Worm (Caenorhabditis elegans) whole organism, L2 larva: ENCODE results near the gene Y49F6A.11.

Experiments used
- C34F6.9 ChIP-seq: fragments of 150-350 bp; optimal IDR thresholded peaks from 2 replicates; lab custom pipeline; 2014; ENCODE audit warnings: missing biosample characterization, missing genetic modification characterization
- F13H6.1 ChIP-seq: sonication (generic microtip); optimal IDR thresholded peaks from 2 replicates; lab custom pipeline; 2016; ENCODE audit warnings: missing genetic modification characterization, missing compliant biosample characterization
- R02D3.7 ChIP-seq: fragments of 150-350 bp; optimal IDR thresholded peaks from 2 replicates; lab custom pipeline; 2014; ENCODE audit warnings: missing biosample characterization, missing genetic modification characterization
- ZK546.5 ChIP-seq: sonication (generic microtip); optimal IDR thresholded peaks from 2 replicates; lab custom pipeline; 2017; ENCODE audit warnings: missing biosample characterization, missing genetic modification characterization
- ama-1 ChIP-seq: fragments of 150-350 bp; optimal IDR thresholded peaks from 2 replicates; lab custom pipeline; 2018; ENCODE audit warnings: inconsistent platforms
- blmp-1 ChIP-seq: sonication (generic microtip); optimal IDR thresholded peaks from 2 replicates; lab custom pipeline; 2017; ENCODE audit warnings: missing genetic modification characterization, mild to moderate bottlenecking, missing compliant biosample characterization, antibody characterized with exemption, moderate library complexity; ENCODE audit not compliant: insufficient read depth
- crh-2 ChIP-seq: sonication (generic microtip); optimal IDR thresholded peaks from 2 replicates; lab custom pipeline; 2017; ENCODE audit warnings: missing biosample characterization, missing genetic modification characterization
- dmd-4 ChIP-seq: sonication (generic microtip); optimal IDR thresholded peaks from 2 replicates; lab custom pipeline; 2017; ENCODE audit warnings: missing biosample characterization, missing genetic modification characterization
- elt-1 ChIP-seq: fragments of 150-350 bp; optimal IDR thresholded peaks from 2 replicates; lab custom pipeline; 2014; ENCODE audit warnings: missing biosample characterization, missing genetic modification characterization
- elt-3 ChIP-seq: sonication (generic microtip); optimal IDR thresholded peaks from 2 replicates; lab custom pipeline; 2017; ENCODE audit warnings: missing biosample characterization, missing genetic modification characterization
- fos-1 ChIP-seq: fragments of 150-350 bp; optimal IDR thresholded peaks from 2 replicates; lab custom pipeline; 2014; ENCODE audit warnings: missing biosample characterization, missing genetic modification characterization
- gmeb-1 ChIP-seq: fragments of 150-350 bp; optimal IDR thresholded peaks from 2 replicates; lab custom pipeline; 2014; ENCODE audit warnings: missing biosample characterization, missing genetic modification characterization
- lin-11 ChIP-seq: fragments of 150-350 bp; sonication (generic microtip); optimal IDR thresholded peaks from 2 replicates; lab custom pipeline; 2014; ENCODE audit warnings: missing biosample characterization, missing genetic modification characterization, inconsistent platforms, mixed read lengths
- lin-39 ChIP-seq: fragments of 150-350 bp; optimal IDR thresholded peaks from 2 replicates; lab custom pipeline; 2014; ENCODE audit warnings: missing biosample characterization, missing genetic modification reagents, missing genetic modification characterization
- lsy-2 ChIP-seq, 2 experiments: fragments of 150-350 bp in 1 of 2; sonication (generic microtip) in 1 of 2; optimal IDR thresholded peaks; 2 replicates each; lab custom pipeline; 2014 to 2017; ENCODE audit warnings: missing biosample characterization in 2 of 2, missing genetic modification characterization in 2 of 2
- mab-5 ChIP-seq: fragments of 150-350 bp; optimal IDR thresholded peaks from 2 replicates; lab custom pipeline; 2014; ENCODE audit warnings: missing biosample characterization, missing genetic modification characterization
- mbf-1 ChIP-seq: sonication (generic microtip); optimal IDR thresholded peaks from 2 replicates; lab custom pipeline; 2017; ENCODE audit warnings: missing biosample characterization, missing genetic modification characterization
- mdl-1 ChIP-seq, 2 experiments: fragments of 150-350 bp in 1 of 2; sonication (generic microtip) in 1 of 2; optimal IDR thresholded peaks; 2 replicates each; lab custom pipeline; 2017; ENCODE audit warnings: missing biosample characterization in 2 of 2, missing genetic modification characterization in 2 of 2
- nhr-10 ChIP-seq: sonication (generic microtip); optimal IDR thresholded peaks from 2 replicates; lab custom pipeline; 2017; ENCODE audit warnings: missing biosample characterization, missing genetic modification characterization
- nhr-11 ChIP-seq: fragments of 150-350 bp; optimal IDR thresholded peaks from 2 replicates; lab custom pipeline; 2014; ENCODE audit warnings: missing biosample characterization, missing genetic modification characterization
- nhr-12 ChIP-seq: fragments of 150-350 bp; optimal IDR thresholded peaks from 2 replicates; lab custom pipeline; 2014; ENCODE audit warnings: missing biosample characterization, missing genetic modification characterization
- nhr-129 ChIP-seq: fragments of 150-350 bp; optimal IDR thresholded peaks from 2 replicates; lab custom pipeline; 2014; ENCODE audit warnings: missing biosample characterization, missing genetic modification characterization
- nhr-21 ChIP-seq: fragments of 150-350 bp; optimal IDR thresholded peaks from 2 replicates; lab custom pipeline; 2014; ENCODE audit warnings: missing biosample characterization, missing genetic modification characterization
- nhr-23 ChIP-seq: fragments of 150-350 bp; optimal IDR thresholded peaks from 2 replicates; lab custom pipeline; 2014; ENCODE audit warnings: missing biosample characterization, missing genetic modification reagents, missing genetic modification characterization
- nhr-237 ChIP-seq: fragments of 150-350 bp; optimal IDR thresholded peaks from 2 replicates; lab custom pipeline; 2014; ENCODE audit warnings: missing biosample characterization, missing genetic modification characterization
- nhr-25 ChIP-seq: fragments of 150-350 bp; sonication (generic microtip); optimal IDR thresholded peaks from 3 replicates; lab custom pipeline; 2014; ENCODE audit warnings: missing biosample characterization, missing genetic modification characterization
- nhr-77 ChIP-seq: fragments of 150-350 bp; optimal IDR thresholded peaks from 2 replicates; lab custom pipeline; 2014; ENCODE audit warnings: missing biosample characterization, missing genetic modification characterization
- skn-1 ChIP-seq: sonication (generic microtip); optimal IDR thresholded peaks from 2 replicates; lab custom pipeline; 2017; ENCODE audit warnings: missing biosample characterization, missing genetic modification characterization
- sma-3 ChIP-seq: sonication (generic microtip); optimal IDR thresholded peaks from 2 replicates; lab custom pipeline; 2016; ENCODE audit warnings: missing genetic modification reagents, missing genetic modification characterization, missing compliant biosample characterization
- sma-9 ChIP-seq, 2 experiments: fragments of 150-350 bp in 1 of 2; sonication (generic microtip) in 1 of 2; optimal IDR thresholded peaks; 2 replicates each; lab custom pipeline; 2014 to 2016; ENCODE audit warnings: missing genetic modification characterization in 2 of 2, mild to moderate bottlenecking in 1 of 2, missing biosample characterization in 1 of 2, missing compliant biosample characterization in 1 of 2, missing genetic modification reagents in 1 of 2, moderate library complexity in 1 of 2
- snpc-4 ChIP-seq: fragments of 150-350 bp; optimal IDR thresholded peaks from 2 replicates; lab custom pipeline; 2014; ENCODE audit warnings: missing biosample characterization, missing genetic modification characterization
- unc-39 ChIP-seq: fragments of 150-350 bp; optimal IDR thresholded peaks from 2 replicates; lab custom pipeline; 2014; ENCODE audit warnings: missing biosample characterization, missing genetic modification characterization
- unc-55 ChIP-seq: fragments of 150-350 bp; sonication (generic microtip); optimal IDR thresholded peaks from 3 replicates; lab custom pipeline; 2014; ENCODE audit warnings: missing biosample characterization, missing genetic modification reagents, missing genetic modification characterization
- unc-62 ChIP-seq: fragments of 150-350 bp; optimal IDR thresholded peaks from 2 replicates; lab custom pipeline; 2014; ENCODE audit warnings: missing biosample characterization, missing genetic modification reagents, missing genetic modification characterization
- ztf-1 ChIP-seq: fragments of 200-800 bp; sonication (Bioruptor generic); conservative IDR thresholded peaks from 2 replicates; pipeline ENCODE4 v1.3.6; 2022; ENCODE audit warnings: missing genetic modification characterization, missing compliant biosample characterization
- ztf-11 ChIP-seq: sonication (generic microtip); optimal IDR thresholded peaks from 2 replicates; lab custom pipeline; 2017; ENCODE audit warnings: missing biosample characterization, missing genetic modification characterization
- ztf-4 ChIP-seq: fragments of 150-350 bp; optimal IDR thresholded peaks from 2 replicates; lab custom pipeline; 2014; ENCODE audit warnings: missing biosample characterization, missing genetic modification characterization

The Y49F6A.11 gene

ce11 chrII:3616615-3617014 lies 18.0 kb upstream of the Y49F6A.11 start:
- TF ChIP-seq ztf-11 (tag; lab: Kevin White, UChicago) (no peak), unc-62 (GFP tag; lab: Kevin White, UChicago) (no peak), ztf-1 (GFP tag; lab: Robert Waterston, UW) (no peak), blmp-1 (tag; lab: Kevin White, UChicago) (no peak), fos-1 (tag; lab: Kevin White, UChicago) (no peak), nhr-12 (tag; lab: Kevin White, UChicago) (no peak), sma-9 (GFP tag; optimal IDR thresholded peaks at IDR 0.05; lab: Kevin White, UChicago) (no peak), sma-9 (tag; optimal IDR thresholded peaks at IDR 0.05; lab: Kevin White, UChicago) (no peak), nhr-11 (tag; lab: Kevin White, UChicago) (no peak), lsy-2 (tag; optimal IDR thresholded peaks at IDR 0.05; lab: Kevin White, UChicago) (no peak), elt-1 (tag; lab: Kevin White, UChicago) (no peak), crh-2 (tag; lab: Kevin White, UChicago) (no peak), snpc-4 (tag; lab: Kevin White, UChicago) (no peak), unc-55 (no peak), C34F6.9 (tag; lab: Kevin White, UChicago) (no peak), F13H6.1 (tag; lab: Kevin White, UChicago) (no peak), sma-3 (GFP tag; lab: Kevin White, UChicago) (no peak), nhr-25 (tag; lab: Kevin White, UChicago) (no peak), skn-1 (tag; lab: Kevin White, UChicago) (no peak), ztf-4 (tag; lab: Kevin White, UChicago) (no peak)

DNA sequence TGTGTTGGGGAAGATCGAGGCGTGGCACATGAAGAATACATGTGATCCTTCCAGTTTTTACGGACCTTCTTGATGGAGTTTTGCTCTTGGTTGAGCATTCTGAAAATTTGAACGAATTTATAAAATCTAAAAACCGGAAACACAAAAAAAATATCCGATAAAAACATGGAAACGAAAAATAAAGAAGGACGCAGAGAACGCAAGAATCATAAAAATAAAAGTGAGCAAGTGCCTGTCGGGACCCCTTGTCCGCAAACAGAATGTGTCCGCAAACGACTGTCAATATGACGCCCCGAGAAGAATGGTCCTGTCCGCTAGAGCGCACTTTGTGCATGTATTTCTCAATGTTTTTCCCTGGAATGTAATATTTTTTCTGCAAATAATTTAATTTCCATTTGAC lies 11.1 kb upstream of the Y49F6A.11 start, which contains the start of gene Y49F6A.5:
TSS of gene Y49F6A.5 (minus strand) at position 101 of the 400 bp plus-strand sequence.
- no peak for TF ChIP-seq mdl-1 (tag; optimal IDR thresholded peaks at IDR 0.05; lab: Kevin White, UChicago)
- no peak for TF ChIP-seq dmd-4 (tag; lab: Kevin White, UChicago)
- TF ChIP-seq lin-39 (tag; lab: Kevin White, UChicago): no peak
- no peak for TF ChIP-seq elt-1 (tag; lab: Kevin White, UChicago)
- TF ChIP-seq ztf-1 (GFP tag; lab: Robert Waterston, UW): no peak
- no peak for TF ChIP-seq mbf-1 (tag; lab: Kevin White, UChicago)
- no peak for TF ChIP-seq nhr-129 (tag; lab: Kevin White, UChicago)
- TF ChIP-seq ZK546.5 (tag; lab: Kevin White, UChicago): no peak
- TF ChIP-seq ztf-4 (tag; lab: Kevin White, UChicago): no peak
- TF ChIP-seq lin-11 (tag; lab: Kevin White, UChicago): no peak
- no peak for TF ChIP-seq R02D3.7 (tag; lab: Kevin White, UChicago)
- TF ChIP-seq elt-3 (tag; lab: Kevin White, UChicago): no peak
- no peak for TF ChIP-seq unc-55
- no peak for TF ChIP-seq mab-5 (tag; lab: Kevin White, UChicago)
- no peak for TF ChIP-seq nhr-237 (tag; lab: Kevin White, UChicago)
- TF ChIP-seq gmeb-1: no peak
- TF ChIP-seq ama-1: no peak
- no peak for TF ChIP-seq blmp-1 (tag; lab: Kevin White, UChicago)
- TF ChIP-seq lsy-2 (tag; optimal IDR thresholded peaks at IDR 0.05; lab: Kevin White, UChicago): no peak
- TF ChIP-seq ztf-11 (tag; lab: Kevin White, UChicago): no peak

DNA sequence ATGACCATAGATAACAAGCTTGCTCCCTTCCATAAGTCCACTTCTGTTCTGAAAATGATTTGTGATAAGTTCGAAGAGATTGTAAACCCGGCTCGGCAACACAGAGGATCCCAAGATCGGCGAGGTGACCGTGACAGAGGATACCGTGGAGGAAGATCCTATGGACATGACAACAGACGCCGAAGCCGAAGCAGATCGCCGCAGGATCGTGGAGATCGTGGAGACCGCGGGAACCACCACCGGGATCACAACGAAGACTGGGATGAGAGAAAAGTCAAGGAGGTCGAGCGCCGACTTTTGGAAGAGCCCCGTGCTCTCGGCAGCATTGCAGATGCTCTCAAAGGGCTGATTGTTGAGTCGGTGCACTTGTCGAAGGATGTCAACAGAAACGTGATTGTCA lies 6.0 kb upstream of the Y49F6A.11 start:
- TF ChIP-seq lsy-2 (tag; optimal IDR thresholded peaks at IDR 0.05; lab: Kevin White, UChicago): no peak
- TF ChIP-seq mab-5 (tag; lab: Kevin White, UChicago): no peak
- TF ChIP-seq nhr-77 (tag; lab: Kevin White, UChicago): no peak
- TF ChIP-seq nhr-21 (tag; lab: Kevin White, UChicago): no peak
- TF ChIP-seq dmd-4 (tag; lab: Kevin White, UChicago): no peak
- no peak for TF ChIP-seq unc-39
- no peak for TF ChIP-seq nhr-23 (tag; lab: Kevin White, UChicago)
- TF ChIP-seq elt-1 (tag; lab: Kevin White, UChicago): no peak
- TF ChIP-seq nhr-11 (tag; lab: Kevin White, UChicago): no peak
- TF ChIP-seq nhr-10 (tag; lab: Kevin White, UChicago): no peak
- no peak for TF ChIP-seq fos-1 (tag; lab: Kevin White, UChicago)
- TF ChIP-seq nhr-129 (tag; lab: Kevin White, UChicago): no peak
- TF ChIP-seq, all 48 proteins: peak for 0
